Worm (Caenorhabditis elegans): Measurements from ENCODE around the gene Y46G5A.22.

The Y46G5A.22 gene

ce11 chrII:12810709-12811108 is 7.7 kb downstream of the Y46G5A.22 start, which contains the start of gene Y46G5A.20:
Gene Y46G5A.20, plus strand, starts transcription at chrII:12811009.
- no peak for TF ChIP-seq atf-7 (tag; optimal IDR thresholded peaks at IDR 0.05)
- no peak for TF ChIP-seq cebp-1 (GFP tag; IDR thresholded peaks at IDR 0.05)
- peak; percentile 42 for TF ChIP-seq cebp-1 (tag; optimal IDR thresholded peaks at IDR 0.05)
- TF ChIP-seq F33H1.4 (GFP tag; IDR thresholded peaks at IDR 0.05) = no peak
- TF ChIP-seq cebp-2 (GFP tag; IDR thresholded peaks at IDR 0.05) = no peak
- TF ChIP-seq T26A5.8 (tag; optimal IDR thresholded peaks at IDR 0.05) = no peak
- TF ChIP-seq mcd-1 (GFP tag; IDR thresholded peaks at IDR 0.05) = no peak
- no peak for TF ChIP-seq lin-35 (GFP tag; optimal IDR thresholded peaks at IDR 0.05)

- TF ChIP-seq cebp-1 (GFP tag; IDR thresholded peaks at IDR 0.05) (peak; percentile 71; the same call in 1 of the 2 replicates), cebp-1 (tag; optimal IDR thresholded peaks at IDR 0.05) (peak; percentile 94), atf-7 (tag; optimal IDR thresholded peaks at IDR 0.05) (no peak), F57C9.4 (tag; optimal IDR thresholded peaks at IDR 0.05) (no peak), attf-3 (GFP tag; conservative IDR thresholded peaks at IDR 0.05) (no peak), let-526 (GFP tag; IDR thresholded peaks at IDR 0.05) (no peak), cebp-2 (GFP tag; IDR thresholded peaks at IDR 0.05) (no peak), F52B5.7 (tag; optimal IDR thresholded peaks at IDR 0.05) (no peak), Y79H2A.3 (GFP tag; conservative IDR thresholded peaks at IDR 0.05) (no peak)
Observed at ce11 chrII:12809725-12810124, 8.7 kb downstream of the Y46G5A.22 start.

- no peak for TF ChIP-seq athp-1 (tag; optimal IDR thresholded peaks at IDR 0.05)
- TF ChIP-seq lsl-1 (GFP tag; optimal IDR thresholded peaks at IDR 0.05) = peak; percentile 99
- no peak for TF ChIP-seq attf-3 (GFP tag; conservative IDR thresholded peaks at IDR 0.05)
- TF ChIP-seq F33H1.4 (GFP tag; IDR thresholded peaks at IDR 0.05) = peak; percentile 93
- TF ChIP-seq xnd-1 (tag; optimal IDR thresholded peaks at IDR 0.05) = peak; percentile 92
- TF ChIP-seq ZK185.1 (tag; optimal IDR thresholded peaks at IDR 0.05; ENCODE audit: poor library complexity, severe bottlenecking) = no peak
- TF ChIP-seq snpc-1.3 (tag; optimal IDR thresholded peaks at IDR 0.05; ENCODE audit: insufficient read depth) = no peak
- peak; percentile 13 for TF ChIP-seq him-1 (tag; optimal IDR thresholded peaks at IDR 0.05)
- peak; percentile 90 for TF ChIP-seq madf-6 (GFP tag; IDR thresholded peaks at IDR 0.05)
- TF ChIP-seq Y53G8AR.9 (GFP tag; conservative IDR thresholded peaks at IDR 0.05) = no peak
- TF ChIP-seq ceh-91 (GFP tag; IDR thresholded peaks at IDR 0.05) = peak; percentile 63; the same call in 1 of the 2 replicates
- peak; percentile 17 for TF ChIP-seq tbp1 (GFP tag; optimal IDR thresholded peaks at IDR 0.05)
- no peak for TF ChIP-seq B0035.1 (tag; optimal IDR thresholded peaks at IDR 0.05)
- TF ChIP-seq unc-130 (GFP tag; optimal IDR thresholded peaks at IDR 0.05) = peak; percentile 14
- 0 out of 2 replicates have a peak, but pooled peaks have one; percentile 17 for TF ChIP-seq mcd-1 (GFP tag; IDR thresholded peaks at IDR 0.05)
- no peak for TF ChIP-seq dpl-1 (GFP tag; optimal IDR thresholded peaks at IDR 0.05)
- 0 out of 2 replicates have a peak, but pooled peaks have one; percentile 7 for TF ChIP-seq hmg-1.2 (GFP tag; IDR thresholded peaks at IDR 0.05)
- TF ChIP-seq D2030.7 (GFP tag; IDR thresholded peaks at IDR 0.05) = peak; percentile 22; the same call in 1 of the 2 replicates
- TF ChIP-seq snpc-4 (GFP tag; optimal IDR thresholded peaks at IDR 0.05) = no peak
- peak in 1 of 4 experiments; percentile 15 for TF ChIP-seq snpc-4 (tag; optimal IDR thresholded peaks at IDR 0.05)
- TF ChIP-seq F52B5.7 (tag; optimal IDR thresholded peaks at IDR 0.05) = no peak
- TF ChIP-seq F37B4.10 (GFP tag; IDR thresholded peaks at IDR 0.05) = no peak
- TF ChIP-seq pbrm-1 (GFP tag; IDR thresholded peaks at IDR 0.05) = 0 out of 2 replicates have a peak, but pooled peaks have one; percentile 15
- no peak for TF ChIP-seq bed-2 (GFP tag; IDR thresholded peaks at IDR 0.05)
- peak; percentile 20 for TF ChIP-seq F49E8.2 (tag; optimal IDR thresholded peaks at IDR 0.05; ENCODE audit: insufficient read depth)
- no peak for TF ChIP-seq egrh-3 (GFP tag; IDR thresholded peaks at IDR 0.05)
- 0 out of 2 replicates have a peak, but pooled peaks have one; percentile 36 for TF ChIP-seq ekl-4 (GFP tag; IDR thresholded peaks at IDR 0.05)
- peak; percentile 40 for TF ChIP-seq snpc-3.4 (tag; optimal IDR thresholded peaks at IDR 0.05)
- TF ChIP-seq lin-54 (GFP tag; optimal IDR thresholded peaks at IDR 0.05) = peak; percentile 27
- peak; percentile 30 for TF ChIP-seq efl-1 (GFP tag; optimal IDR thresholded peaks at IDR 0.05)
- peak; percentile 79 for TF ChIP-seq madf-8 (GFP tag; conservative IDR thresholded peaks at IDR 0.05)
Observed at ce11 chrII:12808746-12809145, 9.6 kb downstream of the Y46G5A.22 start.
